Worm (Caenorhabditis elegans) whole organism, early embryonic: ENCODE data around the gene dohh-1.

ENCODE experiments used
- ama-1 ChIP-seq: fragments of 150-350 bp; optimal IDR thresholded peaks from 2 replicates; lab custom pipeline; 2014
- ceh-36 ChIP-seq: sonication (generic microtip); optimal IDR thresholded peaks from 2 replicates; lab custom pipeline; 2016; ENCODE audit warnings: missing genetic modification characterization, inconsistent platforms, missing compliant biosample characterization
- hmbx-1 ChIP-seq: sonication (generic microtip); optimal IDR thresholded peaks from 2 replicates; lab custom pipeline; 2016; ENCODE audit warnings: mild to moderate bottlenecking, missing genetic modification characterization, missing compliant biosample characterization
- hmg-4 ChIP-seq: fragments of 200-800 bp; sonication (Bioruptor generic); optimal IDR thresholded peaks from 2 replicates; lab custom pipeline; 2018; ENCODE audit warnings: mild to moderate bottlenecking, missing genetic modification characterization, missing compliant biosample characterization
- hnd-1 ChIP-seq: sonication (generic microtip); optimal IDR thresholded peaks from 2 replicates; lab custom pipeline; 2016; ENCODE audit warnings: missing genetic modification characterization, missing compliant biosample characterization
- tra-4 ChIP-seq: sonication (generic microtip); optimal IDR thresholded peaks from 2 replicates; lab custom pipeline; 2017; ENCODE audit warnings: missing genetic modification characterization, missing compliant biosample characterization

DNA sequence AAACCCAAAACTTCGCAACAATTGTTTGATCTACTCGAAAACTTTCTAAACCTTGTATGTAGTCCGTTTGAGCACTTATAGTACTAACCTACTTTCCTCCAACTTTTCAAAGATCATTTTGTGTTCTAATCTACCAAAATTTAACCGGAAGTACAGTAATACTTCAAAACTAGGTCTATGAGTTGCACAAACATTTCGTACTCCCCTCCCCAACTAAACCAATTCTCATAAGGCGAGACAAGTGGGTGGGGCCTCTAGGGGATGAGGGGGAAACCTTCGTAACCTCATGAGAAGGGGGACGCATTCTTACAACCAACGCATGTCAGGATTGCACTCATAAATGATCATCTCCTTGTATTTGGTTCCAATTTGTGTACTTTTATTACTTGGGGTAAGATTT, 42.2 kb downstream of the dohh-1 start, which contains the start of gene cutl-9:
- no peak for TF ChIP-seq hmg-4 (GFP tag; lab: Kevin White, UChicago)
- no peak for TF ChIP-seq tra-4 (tag; lab: Kevin White, UChicago)
- no peak for TF ChIP-seq ceh-36 (tag; lab: Kevin White, UChicago)
- TF ChIP-seq hnd-1 (tag; lab: Kevin White, UChicago), result no peak
- no peak for TF ChIP-seq hmbx-1 (tag; lab: Kevin White, UChicago)
- no peak for TF ChIP-seq ama-1 (lab: Kevin White, UChicago)
